Fruit fly (Drosophila melanogaster) whole organism, embryonic: ENCODE data around the gene frtz.

ENCODE experiments used
- Bgb ChIP-seq: fragments of 200-800 bp; sonication (Bioruptor generic); IDR thresholded peaks from 2 replicates; pipeline ENCODE4 v1.3.6; 2022; ENCODE audit warnings: missing biosample characterization, missing genetic modification characterization; ENCODE audit not compliant: partially characterized antibody
- CG11456 ChIP-seq: fragments of 200-800 bp; sonication (Bioruptor generic); IDR thresholded peaks from 3 replicates; pipeline ENCODE4 v1.3.6; 2022; ENCODE audit warnings: missing biosample characterization, missing genetic modification characterization
- CG12391 ChIP-seq: fragments of 200-800 bp; sonication (Bioruptor generic); optimal IDR thresholded peaks from 3 replicates; lab custom pipeline; 2018; ENCODE audit warnings: missing biosample characterization, mild to moderate bottlenecking, missing genetic modification characterization, moderate library complexity
- CG14050 ChIP-seq: fragments of 200-800 bp; sonication (Bioruptor generic); IDR thresholded peaks from 3 replicates; pipeline ENCODE4 v1.3.6; 2022; ENCODE audit warnings: missing biosample characterization, missing genetic modification characterization
- CG15073 ChIP-seq: fragments of 200-800 bp; sonication (Bioruptor generic); optimal IDR thresholded peaks from 2 replicates; lab custom pipeline; 2016; ENCODE audit warnings: missing biosample characterization, missing genetic modification characterization
- CG15514 ChIP-seq: fragments of 200-800 bp; sonication (Bioruptor generic); optimal IDR thresholded peaks from 3 replicates; lab custom pipeline; 2017; ENCODE audit warnings: missing biosample characterization, missing genetic modification characterization, mild to moderate bottlenecking, moderate library complexity, missing genetic modification reagents
- CG15601 ChIP-seq: fragments of 200-800 bp; sonication (Bioruptor generic); optimal IDR thresholded peaks from 3 replicates; lab custom pipeline; 2019; ENCODE audit warnings: missing biosample characterization, mild to moderate bottlenecking, missing genetic modification characterization, moderate library complexity
- CG17612 ChIP-seq: fragments of 200-800 bp; sonication (Bioruptor generic); IDR thresholded peaks from 2 replicates; pipeline ENCODE4 v1.3.6; 2022; ENCODE audit warnings: missing biosample characterization, missing genetic modification characterization
- CG18599 ChIP-seq: fragments of 200-800 bp; sonication (Bioruptor generic); optimal IDR thresholded peaks from 3 replicates; lab custom pipeline; 2017; ENCODE audit warnings: missing biosample characterization, missing genetic modification characterization, mild to moderate bottlenecking, moderate library complexity, missing genetic modification reagents
- CG18764 ChIP-seq: fragments of 200-800 bp; sonication (Bioruptor generic); optimal IDR thresholded peaks from 3 replicates; lab custom pipeline; 2016; ENCODE audit warnings: missing biosample characterization, missing genetic modification characterization
- CG30020 ChIP-seq: fragments of 200-800 bp; optimal IDR thresholded peaks from 2 replicates; lab custom pipeline; 2019; ENCODE audit warnings: missing biosample characterization, mild to moderate bottlenecking, missing genetic modification characterization, moderate library complexity
- CG5180 ChIP-seq: fragments of 200-800 bp; sonication (Bioruptor generic); optimal IDR thresholded peaks from 3 replicates; lab custom pipeline; 2017; ENCODE audit warnings: missing biosample characterization, missing genetic modification characterization, mild to moderate bottlenecking, moderate library complexity, missing genetic modification reagents
- CG6272 ChIP-seq: fragments of 200-800 bp; sonication (Bioruptor generic); IDR thresholded peaks from 2 replicates; pipeline ENCODE4 v1.3.6; 2022; ENCODE audit warnings: missing biosample characterization, missing genetic modification characterization
- CG6654 ChIP-seq: fragments of 200-800 bp; sonication (Bioruptor generic); optimal IDR thresholded peaks from 2 replicates; lab custom pipeline; 2017; ENCODE audit warnings: missing biosample characterization, mild to moderate bottlenecking, missing genetic modification characterization
- CG6689 ChIP-seq: fragments of 200-800 bp; sonication (Bioruptor generic); IDR thresholded peaks from 2 replicates; pipeline ENCODE4 v1.3.6; 2022; ENCODE audit warnings: missing biosample characterization, missing genetic modification characterization
- CG6813 ChIP-seq: fragments of 200-800 bp; sonication (Bioruptor generic); optimal IDR thresholded peaks from 2 replicates; lab custom pipeline; 2017; ENCODE audit warnings: missing biosample characterization, missing genetic modification characterization, mild to moderate bottlenecking, moderate library complexity, missing genetic modification reagents
- CG7357 ChIP-seq: fragments of 200-800 bp; sonication (Bioruptor generic); IDR thresholded peaks from 3 replicates; pipeline ENCODE4 v1.3.6; 2022; ENCODE audit warnings: missing biosample characterization, missing genetic modification characterization
- CG8281 ChIP-seq: fragments of 200-800 bp; sonication (Bioruptor generic); optimal IDR thresholded peaks from 2 replicates; lab custom pipeline; 2018; ENCODE audit warnings: missing biosample characterization, mild to moderate bottlenecking, missing genetic modification characterization, moderate library complexity
- CG8290 ChIP-seq, 3 experiments: fragments of 200-800 bp; sonication (Bioruptor generic); optimal IDR thresholded peaks; 2 replicates each; lab custom pipeline; 2016 to 2019; ENCODE audit warnings: missing biosample characterization in 3 of 3, missing genetic modification characterization in 3 of 3, mild to moderate bottlenecking in 2 of 3, moderate library complexity in 1 of 3
- CG9932 ChIP-seq: fragments of 200-800 bp; sonication (Bioruptor generic); IDR thresholded peaks from 2 replicates; pipeline ENCODE4 v1.3.6; 2022; ENCODE audit warnings: missing biosample characterization, missing genetic modification characterization
- CHES-1-like ChIP-seq: fragments of 200-800 bp; sonication (Bioruptor generic); optimal IDR thresholded peaks from 2 replicates; lab custom pipeline; 2016; ENCODE audit warnings: missing biosample characterization, missing genetic modification characterization
- Camta ChIP-seq: fragments of 200-800 bp; sonication (Bioruptor generic); optimal IDR thresholded peaks from 2 replicates; lab custom pipeline; 2016; ENCODE audit warnings: missing biosample characterization, missing genetic modification characterization
- Dbx ChIP-seq: fragments of 200-800 bp; sonication (Bioruptor generic); IDR thresholded peaks from 3 replicates; pipeline ENCODE4 v1.3.6; 2022; ENCODE audit warnings: missing biosample characterization, missing genetic modification characterization
- HLH54F ChIP-seq: fragments of 200-800 bp; sonication (Bioruptor generic); optimal IDR thresholded peaks from 3 replicates; lab custom pipeline; 2016; ENCODE audit warnings: missing biosample characterization, missing genetic modification characterization
- HmgD ChIP-seq: fragments of 200-800 bp; sonication (Bioruptor generic); optimal IDR thresholded peaks from 3 replicates; lab custom pipeline; 2016; ENCODE audit warnings: missing biosample characterization, missing genetic modification characterization
- Hr3 ChIP-seq: fragments of 200-800 bp; sonication (Bioruptor generic); optimal IDR thresholded peaks from 3 replicates; lab custom pipeline; 2016; ENCODE audit warnings: missing biosample characterization, missing genetic modification characterization
- Lpt ChIP-seq: fragments of >200 bp; optimal IDR thresholded peaks from 2 replicates; lab custom pipeline; 2018; ENCODE audit warnings: missing biosample characterization, missing genetic modification characterization
- MBD-R2 ChIP-seq: fragments of 200-800 bp; sonication (Bioruptor generic); IDR thresholded peaks from 2 replicates; pipeline ENCODE4 v1.3.6; 2022; ENCODE audit warnings: missing biosample characterization, missing genetic modification characterization
- Mrtf ChIP-seq: fragments of 200-800 bp; sonication (Bioruptor generic); IDR thresholded peaks from 3 replicates; pipeline ENCODE4 v1.3.6; 2022; ENCODE audit warnings: missing biosample characterization, missing genetic modification characterization
- NC2β ChIP-seq: fragments of 200-800 bp; sonication (Bioruptor generic); optimal IDR thresholded peaks from 2 replicates; lab custom pipeline; 2016; ENCODE audit warnings: missing biosample characterization, missing genetic modification characterization
- NK7.1 ChIP-seq: fragments of 200-800 bp; sonication (Bioruptor generic); optimal IDR thresholded peaks from 3 replicates; lab custom pipeline; 2016; ENCODE audit warnings: missing biosample characterization, missing genetic modification characterization
- Nf-YA ChIP-seq: fragments of 200-800 bp; sonication (Bioruptor generic); IDR thresholded peaks from 2 replicates; pipeline ENCODE4 v1.3.6; 2022; ENCODE audit warnings: missing biosample characterization, missing genetic modification characterization
- Side ChIP-seq: fragments of 200-800 bp; sonication (Bioruptor generic); optimal IDR thresholded peaks from 2 replicates; lab custom pipeline; 2016; ENCODE audit warnings: missing biosample characterization, missing genetic modification characterization
- Six4 ChIP-seq: fragments of 200-800 bp; sonication (Bioruptor generic); optimal IDR thresholded peaks from 2 replicates; lab custom pipeline; 2016; ENCODE audit warnings: missing biosample characterization, missing genetic modification characterization
- Xbp1 ChIP-seq: fragments of 200-800 bp; sonication (Bioruptor generic); optimal IDR thresholded peaks from 3 replicates; lab custom pipeline; 2016; ENCODE audit warnings: missing biosample characterization, mild to moderate bottlenecking, missing genetic modification characterization
- ac ChIP-seq: fragments of 200-800 bp; sonication (Bioruptor generic); optimal IDR thresholded peaks from 3 replicates; lab custom pipeline; 2017; ENCODE audit warnings: missing biosample characterization, mild to moderate bottlenecking, missing genetic modification characterization
- chn ChIP-seq: fragments of 200-800 bp; sonication (Bioruptor generic); optimal IDR thresholded peaks from 2 replicates; lab custom pipeline; 2016; ENCODE audit warnings: missing biosample characterization, missing genetic modification characterization
- dati ChIP-seq: fragments of 200-800 bp; sonication (Bioruptor generic); IDR thresholded peaks from 2 replicates; pipeline ENCODE4 v1.3.6; 2022; ENCODE audit warnings: missing biosample characterization, missing genetic modification characterization
- emc ChIP-seq: fragments of 200-800 bp; sonication (Bioruptor generic); optimal IDR thresholded peaks from 2 replicates; lab custom pipeline; 2016; ENCODE audit warnings: missing biosample characterization, missing genetic modification characterization
- en ChIP-seq: fragments of 200-800 bp; sonication (Bioruptor generic); optimal IDR thresholded peaks from 2 replicates; lab custom pipeline; 2016; ENCODE audit warnings: missing biosample characterization, missing genetic modification characterization
- her ChIP-seq: fragments of 200-800 bp; sonication (Bioruptor generic); optimal IDR thresholded peaks from 2 replicates; lab custom pipeline; 2016; ENCODE audit warnings: missing biosample characterization, missing genetic modification characterization
- ind ChIP-seq: fragments of 200-800 bp; sonication (Bioruptor generic); optimal IDR thresholded peaks from 3 replicates; lab custom pipeline; 2016; ENCODE audit warnings: missing biosample characterization, missing genetic modification characterization
- insv ChIP-seq, 2 experiments: fragments of 200-800 bp; sonication (Bioruptor generic); optimal IDR thresholded peaks; 3 replicates each; lab custom pipeline; 2016 to 2018; ENCODE audit warnings: missing biosample characterization in 2 of 2, missing genetic modification characterization in 2 of 2
- jumu ChIP-seq: fragments of 200-800 bp; sonication (Bioruptor generic); optimal IDR thresholded peaks from 3 replicates; lab custom pipeline; 2016; ENCODE audit warnings: missing biosample characterization, missing genetic modification characterization
- lbe ChIP-seq: fragments of 200-800 bp; sonication (Bioruptor generic); optimal IDR thresholded peaks from 2 replicates; lab custom pipeline; 2016; ENCODE audit warnings: missing biosample characterization, mild to moderate bottlenecking, missing genetic modification characterization
- lilli ChIP-seq: fragments of 200-800 bp; sonication (Bioruptor generic); optimal IDR thresholded peaks from 3 replicates; lab custom pipeline; 2016; ENCODE audit warnings: missing biosample characterization, missing genetic modification characterization
- nerfin-2 ChIP-seq: fragments of 200-800 bp; sonication (Bioruptor generic); IDR thresholded peaks from 2 replicates; pipeline ENCODE4 v1.3.6; 2022; ENCODE audit warnings: missing biosample characterization, missing genetic modification characterization; ENCODE audit not compliant: partially characterized antibody
- pum ChIP-seq: fragments of 200-800 bp; sonication (Bioruptor generic); optimal IDR thresholded peaks from 2 replicates; lab custom pipeline; 2016; ENCODE audit warnings: missing biosample characterization, missing genetic modification characterization
- ranshi ChIP-seq: fragments of 200-800 bp; sonication (Bioruptor generic); IDR thresholded peaks from 2 replicates; pipeline ENCODE4 v1.3.6; 2022; ENCODE audit warnings: missing biosample characterization, missing genetic modification characterization
- sisA ChIP-seq: fragments of 200-800 bp; sonication (Bioruptor generic); IDR thresholded peaks from 2 replicates; pipeline ENCODE4 v1.3.6; 2022; ENCODE audit warnings: missing biosample characterization, missing genetic modification characterization
- slp2 ChIP-seq: fragments of 200-800 bp; sonication (Bioruptor generic); optimal IDR thresholded peaks from 2 replicates; lab custom pipeline; 2016; ENCODE audit warnings: missing biosample characterization, missing genetic modification characterization
- vnd ChIP-seq: fragments of 200-800 bp; sonication (Bioruptor generic); IDR thresholded peaks from 3 replicates; pipeline ENCODE4 v1.3.6; 2022; ENCODE audit warnings: missing biosample characterization, missing genetic modification characterization; ENCODE audit not compliant: partially characterized antibody
- yki ChIP-seq: fragments of >200 bp; optimal IDR thresholded peaks from 3 replicates; lab custom pipeline; 2018

Gene frtz

DNA sequence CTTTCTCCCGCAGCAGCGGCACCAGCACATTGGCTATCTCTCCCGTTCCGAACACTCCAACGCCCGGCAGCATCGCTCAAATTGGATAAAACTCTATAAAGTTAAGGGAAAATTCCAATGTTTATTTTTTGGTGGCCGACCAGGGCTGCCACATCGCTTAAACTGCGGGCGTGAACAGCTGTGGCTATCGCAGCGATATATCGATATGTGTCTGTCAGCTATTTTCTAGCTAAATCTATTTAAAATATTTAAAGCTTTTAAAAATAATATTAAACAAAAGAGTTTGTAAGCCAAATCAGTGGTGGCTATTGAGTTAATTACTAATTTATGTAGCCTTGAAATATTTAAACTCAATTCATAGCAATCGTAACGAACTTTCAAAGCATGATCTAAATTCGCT lies 36.3 kb upstream of the frtz start, which contains the start of the genes CG17712 and CG17648 (continued):
- TF ChIP-seq Bgb (GFP tag; lab: Robert Waterston, UW) (peak; percentile 84), NK7.1 (GFP tag; lab: Kevin White, UChicago) (no peak), vnd (GFP tag; lab: Robert Waterston, UW) (peak; percentile 79), Mrtf (GFP tag; lab: Robert Waterston, UW) (no peak), CG15601 (tag; lab: Kevin White, UChicago) (no peak), MBD-R2 (GFP tag; lab: Robert Waterston, UW) (peak; percentile 98), CG9932 (GFP tag; lab: Robert Waterston, UW) (no peak), CG17612 (GFP tag; lab: Robert Waterston, UW) (no peak), ac (no peak), en (GFP tag; lab: Kevin White, UChicago) (no peak), nerfin-2 (GFP tag; lab: Robert Waterston, UW) (peak; percentile 56), CG8281 (tag; lab: Kevin White, UChicago) (no peak), HLH54F (GFP tag; lab: Kevin White, UChicago) (no peak), lbe (GFP tag; lab: Kevin White, UChicago) (no peak), CG5180 (GFP tag; lab: Kevin White, UChicago) (no peak), slp2 (GFP tag; lab: Kevin White, UChicago) (no peak), sisA (GFP tag; lab: Robert Waterston, UW) (no peak), CG18764 (GFP tag; lab: Kevin White, UChicago) (no peak), CG30020 (tag; lab: Kevin White, UChicago) (no peak), Side (GFP tag; lab: Kevin White, UChicago) (no peak), CG6272 (GFP tag; lab: Robert Waterston, UW) (no peak), pum (no peak), CG6813 (no peak), chn (GFP tag; lab: Kevin White, UChicago) (no peak), CG6654 (GFP tag; lab: Kevin White, UChicago) (no peak), CG8290 (GFP tag; optimal IDR thresholded peaks at IDR 0.05; lab: Kevin White, UChicago) (no peak), CG8290 (tag; optimal IDR thresholded peaks at IDR 0.05; lab: Kevin White, UChicago) (peak in 1 of 2 experiments; percentile 16), emc (no peak), Xbp1 (GFP tag; lab: Kevin White, UChicago) (no peak), CG15514 (GFP tag; lab: Kevin White, UChicago) (peak; percentile 26), CG15073 (GFP tag; lab: Kevin White, UChicago) (no peak), lilli (GFP tag; lab: Kevin White, UChicago) (no peak), NC2β (no peak), Hr3 (GFP tag; lab: Kevin White, UChicago) (no peak), jumu (GFP tag; lab: Kevin White, UChicago) (no peak), Nf-YA (no peak), dati (no peak), Dbx (GFP tag; lab: Robert Waterston, UW) (no peak), Camta (GFP tag; lab: Kevin White, UChicago) (no peak), CG11456 (no peak; the same call in 2 of the 3 replicates), CG7357 (no peak), CHES-1-like (GFP tag; lab: Kevin White, UChicago) (no peak), her (GFP tag; lab: Kevin White, UChicago) (no peak), CG18599 (GFP tag; lab: Kevin White, UChicago) (no peak), ranshi (no peak), CG6689 (no peak), insv (GFP tag; optimal IDR thresholded peaks at IDR 0.05; lab: Kevin White, UChicago) (no peak), CG12391 (tag; lab: Kevin White, UChicago) (no peak), HmgD (no peak), yki (lab: Kevin White, UChicago) (no peak), CG14050 (GFP tag; lab: Robert Waterston, UW) (no peak), Lpt (GFP tag; lab: Kevin White, UChicago) (no peak), Six4 (GFP tag; lab: Kevin White, UChicago) (no peak), ind (no peak)
